Worm (Caenorhabditis elegans) whole organism, L2 larva: ENCODE data around the gene pnc-1.

Experiments
- C34F6.9 ChIP-seq: fragments of 150-350 bp; optimal IDR thresholded peaks from 2 replicates; lab custom pipeline; 2014; ENCODE audit warnings: missing biosample characterization, missing genetic modification characterization
- F13H6.1 ChIP-seq: sonication (generic microtip); optimal IDR thresholded peaks from 2 replicates; lab custom pipeline; 2016; ENCODE audit warnings: missing genetic modification characterization, missing compliant biosample characterization
- R02D3.7 ChIP-seq: fragments of 150-350 bp; optimal IDR thresholded peaks from 2 replicates; lab custom pipeline; 2014; ENCODE audit warnings: missing biosample characterization, missing genetic modification characterization
- ZK546.5 ChIP-seq: sonication (generic microtip); optimal IDR thresholded peaks from 2 replicates; lab custom pipeline; 2017; ENCODE audit warnings: missing biosample characterization, missing genetic modification characterization
- alr-1 ChIP-seq: fragments of 150-350 bp; optimal IDR thresholded peaks from 2 replicates; lab custom pipeline; 2014; ENCODE audit warnings: missing biosample characterization, missing genetic modification characterization
- aly-2 ChIP-seq: fragments of 150-350 bp; optimal IDR thresholded peaks from 2 replicates; lab custom pipeline; 2014; ENCODE audit warnings: missing biosample characterization, missing genetic modification characterization
- ama-1 ChIP-seq: fragments of 150-350 bp; optimal IDR thresholded peaks from 2 replicates; lab custom pipeline; 2018; ENCODE audit warnings: inconsistent platforms
- blmp-1 ChIP-seq: sonication (generic microtip); optimal IDR thresholded peaks from 2 replicates; lab custom pipeline; 2017; ENCODE audit warnings: missing genetic modification characterization, mild to moderate bottlenecking, missing compliant biosample characterization, antibody characterized with exemption, moderate library complexity; ENCODE audit not compliant: insufficient read depth
- ceh-16 ChIP-seq: fragments of 150-350 bp; optimal IDR thresholded peaks from 2 replicates; lab custom pipeline; 2014; ENCODE audit warnings: missing biosample characterization, missing genetic modification characterization
- ceh-82 ChIP-seq: fragments of 150-350 bp; optimal IDR thresholded peaks from 2 replicates; lab custom pipeline; 2014; ENCODE audit warnings: missing biosample characterization, missing genetic modification characterization
- dmd-4 ChIP-seq: sonication (generic microtip); optimal IDR thresholded peaks from 2 replicates; lab custom pipeline; 2017; ENCODE audit warnings: missing biosample characterization, missing genetic modification characterization
- elt-1 ChIP-seq: fragments of 150-350 bp; optimal IDR thresholded peaks from 2 replicates; lab custom pipeline; 2014; ENCODE audit warnings: missing biosample characterization, missing genetic modification characterization
- fos-1 ChIP-seq: fragments of 150-350 bp; optimal IDR thresholded peaks from 2 replicates; lab custom pipeline; 2014; ENCODE audit warnings: missing biosample characterization, missing genetic modification characterization
- gmeb-1 ChIP-seq: fragments of 150-350 bp; optimal IDR thresholded peaks from 2 replicates; lab custom pipeline; 2014; ENCODE audit warnings: missing biosample characterization, missing genetic modification characterization
- lin-13 ChIP-seq: fragments of 150-350 bp; optimal IDR thresholded peaks from 2 replicates; lab custom pipeline; 2014; ENCODE audit warnings: missing biosample characterization, missing genetic modification reagents, missing genetic modification characterization
- lin-39 ChIP-seq: fragments of 150-350 bp; optimal IDR thresholded peaks from 2 replicates; lab custom pipeline; 2014; ENCODE audit warnings: missing biosample characterization, missing genetic modification reagents, missing genetic modification characterization
- lsy-2 ChIP-seq, 2 experiments: fragments of 150-350 bp in 1 of 2; sonication (generic microtip) in 1 of 2; optimal IDR thresholded peaks; 2 replicates each; lab custom pipeline; 2014 to 2017; ENCODE audit warnings: missing biosample characterization in 2 of 2, missing genetic modification characterization in 2 of 2
- mab-5 ChIP-seq: fragments of 150-350 bp; optimal IDR thresholded peaks from 2 replicates; lab custom pipeline; 2014; ENCODE audit warnings: missing biosample characterization, missing genetic modification characterization
- mdl-1 ChIP-seq, 2 experiments: fragments of 150-350 bp in 1 of 2; sonication (generic microtip) in 1 of 2; optimal IDR thresholded peaks; 2 replicates each; lab custom pipeline; 2017; ENCODE audit warnings: missing biosample characterization in 2 of 2, missing genetic modification characterization in 2 of 2
- nhr-12 ChIP-seq: fragments of 150-350 bp; optimal IDR thresholded peaks from 2 replicates; lab custom pipeline; 2014; ENCODE audit warnings: missing biosample characterization, missing genetic modification characterization
- nhr-129 ChIP-seq: fragments of 150-350 bp; optimal IDR thresholded peaks from 2 replicates; lab custom pipeline; 2014; ENCODE audit warnings: missing biosample characterization, missing genetic modification characterization
- nhr-25 ChIP-seq: fragments of 150-350 bp; sonication (generic microtip); optimal IDR thresholded peaks from 3 replicates; lab custom pipeline; 2014; ENCODE audit warnings: missing biosample characterization, missing genetic modification characterization
- nhr-6 ChIP-seq: fragments of 150-350 bp; optimal IDR thresholded peaks from 2 replicates; lab custom pipeline; 2014; ENCODE audit warnings: missing biosample characterization, missing genetic modification characterization
- nhr-77 ChIP-seq: fragments of 150-350 bp; optimal IDR thresholded peaks from 2 replicates; lab custom pipeline; 2014; ENCODE audit warnings: missing biosample characterization, missing genetic modification characterization
- peb-1 ChIP-seq: fragments of 150-350 bp; optimal IDR thresholded peaks from 2 replicates; lab custom pipeline; 2014; ENCODE audit warnings: missing biosample characterization, missing genetic modification characterization
- skn-1 ChIP-seq: sonication (generic microtip); optimal IDR thresholded peaks from 2 replicates; lab custom pipeline; 2017; ENCODE audit warnings: missing biosample characterization, missing genetic modification characterization
- sma-3 ChIP-seq: sonication (generic microtip); optimal IDR thresholded peaks from 2 replicates; lab custom pipeline; 2016; ENCODE audit warnings: missing genetic modification reagents, missing genetic modification characterization, missing compliant biosample characterization
- snpc-4 ChIP-seq: fragments of 150-350 bp; optimal IDR thresholded peaks from 2 replicates; lab custom pipeline; 2014; ENCODE audit warnings: missing biosample characterization, missing genetic modification characterization
- unc-39 ChIP-seq: fragments of 150-350 bp; optimal IDR thresholded peaks from 2 replicates; lab custom pipeline; 2014; ENCODE audit warnings: missing biosample characterization, missing genetic modification characterization
- unc-55 ChIP-seq: fragments of 150-350 bp; sonication (generic microtip); optimal IDR thresholded peaks from 3 replicates; lab custom pipeline; 2014; ENCODE audit warnings: missing biosample characterization, missing genetic modification reagents, missing genetic modification characterization
- ztf-1 ChIP-seq: fragments of 200-800 bp; sonication (Bioruptor generic); conservative IDR thresholded peaks from 2 replicates; pipeline ENCODE4 v1.3.6; 2022; ENCODE audit warnings: missing genetic modification characterization, missing compliant biosample characterization
- ztf-11 ChIP-seq: sonication (generic microtip); optimal IDR thresholded peaks from 2 replicates; lab custom pipeline; 2017; ENCODE audit warnings: missing biosample characterization, missing genetic modification characterization
- ztf-4 ChIP-seq: fragments of 150-350 bp; optimal IDR thresholded peaks from 2 replicates; lab custom pipeline; 2014; ENCODE audit warnings: missing biosample characterization, missing genetic modification characterization

The pnc-1 gene

ce11 chrIV:143807-144371, 40.4 kb upstream of the pnc-1 start (continued):
- TF ChIP-seq mdl-1 (tag; optimal IDR thresholded peaks at IDR 0.05; lab: Kevin White, UChicago) (peak; percentile 27 to 82), peb-1 (tag; lab: Kevin White, UChicago) (no peak), unc-39 (tag; lab: Kevin White, UChicago) (no peak), ama-1 (lab: Kevin White, UChicago) (no peak), dmd-4 (tag; lab: Kevin White, UChicago) (no peak), nhr-129 (tag; lab: Kevin White, UChicago) (peak; percentile 83), lsy-2 (tag; optimal IDR thresholded peaks at IDR 0.05; lab: Kevin White, UChicago) (peak; percentile 32 to 55), R02D3.7 (tag; lab: Kevin White, UChicago) (no peak), elt-1 (tag; lab: Kevin White, UChicago) (no peak), ceh-16 (tag; lab: Kevin White, UChicago) (no peak), skn-1 (no peak), mab-5 (peak; percentile 1), fos-1 (peak; percentile 46), F13H6.1 (tag; lab: Kevin White, UChicago) (peak; percentile 56), gmeb-1 (tag; lab: Kevin White, UChicago) (peak; percentile 41), unc-55 (peak; percentile 66), ceh-82 (tag; lab: Kevin White, UChicago) (no peak), nhr-6 (tag; lab: Kevin White, UChicago) (no peak), aly-2 (tag; lab: Kevin White, UChicago) (no peak)

ce11 chrIV:147819-148218, 36.5 kb upstream of the pnc-1 start, which contains the start of gene col-99:
Gene col-99 (minus strand): TSS chrIV:147919.
- no peak for TF ChIP-seq unc-39 (tag; lab: Kevin White, UChicago)
- no peak for TF ChIP-seq lsy-2 (tag; optimal IDR thresholded peaks at IDR 0.05; lab: Kevin White, UChicago)
- no peak for TF ChIP-seq nhr-25 (tag; lab: Kevin White, UChicago)
- TF ChIP-seq C34F6.9 (tag; lab: Kevin White, UChicago), result no peak
- no peak for TF ChIP-seq ZK546.5
- no peak for TF ChIP-seq ceh-82 (tag; lab: Kevin White, UChicago)
- no peak for TF ChIP-seq peb-1 (tag; lab: Kevin White, UChicago)
- TF ChIP-seq F13H6.1 (tag; lab: Kevin White, UChicago), result no peak
- no peak for TF ChIP-seq alr-1 (tag; lab: Kevin White, UChicago)
- TF ChIP-seq nhr-12 (tag; lab: Kevin White, UChicago), result no peak

DNA sequence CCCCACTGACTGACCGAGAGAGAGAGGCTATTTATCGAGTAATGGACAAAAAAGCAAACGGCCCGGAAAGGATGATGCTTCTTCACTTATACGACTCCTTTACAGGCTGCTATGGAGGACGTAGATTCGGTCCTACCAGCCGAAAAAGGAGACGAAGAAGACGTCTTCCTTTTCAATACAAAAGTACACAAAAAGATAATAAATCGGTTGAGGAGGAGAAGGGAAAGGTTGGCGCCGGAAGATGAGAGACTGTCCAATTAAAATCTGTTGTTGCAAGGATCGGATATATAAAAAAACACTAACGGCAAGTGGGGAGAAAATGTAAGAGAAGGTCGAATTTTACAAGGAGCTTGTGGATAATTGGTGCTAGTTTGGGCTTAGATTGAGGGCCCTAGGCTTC, 35.5 kb upstream of the pnc-1 start:
- no peak for TF ChIP-seq blmp-1 (tag; lab: Kevin White, UChicago)
- TF ChIP-seq fos-1, result no peak

ce11 chrIV:149794-150193, 34.5 kb upstream of the pnc-1 start:
- TF ChIP-seq ZK546.5 (no peak), ztf-11 (tag; lab: Kevin White, UChicago) (no peak), snpc-4 (tag; lab: Kevin White, UChicago) (no peak), ztf-1 (GFP tag; lab: Robert Waterston, UW) (no peak), ceh-16 (tag; lab: Kevin White, UChicago) (no peak), mdl-1 (tag; optimal IDR thresholded peaks at IDR 0.05; lab: Kevin White, UChicago) (no peak)

ce11 chrIV:157809-158208, 26.5 kb upstream of the pnc-1 start, which contains the start of gene gegf-1:
Gene gegf-1 (minus strand): TSS chrIV:157909.
- TF ChIP-seq R02D3.7 (tag; lab: Kevin White, UChicago), result no peak
- no peak for TF ChIP-seq ztf-11 (tag; lab: Kevin White, UChicago)
- TF ChIP-seq sma-3 (GFP tag; lab: Kevin White, UChicago), result no peak
- TF ChIP-seq skn-1, result no peak
- TF ChIP-seq peb-1 (tag; lab: Kevin White, UChicago), result no peak
- TF ChIP-seq lin-39 (tag; lab: Kevin White, UChicago), result no peak
- no peak for TF ChIP-seq lin-13 (GFP tag; lab: Kevin White, UChicago)

DNA sequence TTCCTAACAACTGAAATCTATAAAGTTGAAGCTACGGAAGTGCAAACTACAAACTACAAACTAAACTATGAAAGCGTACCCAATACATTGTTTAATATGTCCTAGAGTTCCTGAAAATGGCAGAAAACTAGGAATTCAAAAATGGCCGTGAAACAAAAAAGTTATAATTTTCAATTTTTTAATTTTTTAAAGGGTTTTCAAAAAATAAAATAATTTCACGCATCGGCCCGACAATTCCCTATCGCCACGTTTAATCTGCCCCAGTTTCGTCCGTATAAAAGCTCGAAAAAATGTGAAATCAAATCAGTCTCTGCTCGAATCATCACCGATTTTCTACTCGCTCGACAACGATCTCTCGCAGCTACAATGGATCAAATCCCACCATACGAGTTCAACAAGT, 25.6 kb upstream of the pnc-1 start, which contains the start of gene Y38C1AA.7:
Gene Y38C1AA.7, plus strand, starts transcription at position 301 of the 400 bp plus-strand sequence.
- TF ChIP-seq nhr-25 (tag; lab: Kevin White, UChicago) (no peak), nhr-77 (no peak), aly-2 (tag; lab: Kevin White, UChicago) (no peak), snpc-4 (tag; lab: Kevin White, UChicago) (no peak), ztf-4 (tag; lab: Kevin White, UChicago) (no peak)
